Fruit fly (Drosophila melanogaster) whole organism, pupa: ENCODE data around the gene CG7497.
A peak's percentile ranks its signal among the peaks of the same experiment; 100 is the strongest.

Experiments used
- CG10348 ChIP-seq: fragments of 200-800 bp; sonication (Bioruptor generic); IDR thresholded peaks from 2 replicates; pipeline ENCODE4 v1.3.6; 2022; ENCODE audit warnings: missing biosample characterization, missing genetic modification characterization
- CG12605 ChIP-seq: fragments of 200-800 bp; sonication (Bioruptor generic); IDR thresholded peaks from 2 replicates; pipeline ENCODE4 v1.3.6; 2022; ENCODE audit warnings: missing biosample characterization, missing genetic modification characterization
- CG13204 ChIP-seq: fragments of 200-800 bp; sonication (Bioruptor generic); optimal IDR thresholded peaks from 2 replicates; lab custom pipeline; 2018; ENCODE audit warnings: missing biosample characterization, mild to moderate bottlenecking, missing genetic modification characterization, moderate library complexity
- CG14655 ChIP-seq: fragments of 200-800 bp; sonication (Bioruptor generic); optimal IDR thresholded peaks from 3 replicates; lab custom pipeline; 2017; ENCODE audit warnings: mild to moderate bottlenecking, missing biosample characterization, missing genetic modification reagents, missing genetic modification characterization
- CG15710 ChIP-seq: fragments of 200-800 bp; sonication (Bioruptor generic); optimal IDR thresholded peaks from 2 replicates; lab custom pipeline; 2018; ENCODE audit warnings: missing biosample characterization, mild to moderate bottlenecking, missing genetic modification characterization, moderate library complexity
- CG17806 ChIP-seq: fragments of 200-800 bp; sonication (Bioruptor generic); optimal IDR thresholded peaks from 2 replicates; lab custom pipeline; 2018; ENCODE audit warnings: missing biosample characterization, mild to moderate bottlenecking, missing genetic modification characterization, moderate library complexity
- CG32121 ChIP-seq: fragments of 200-800 bp; sonication (Bioruptor generic); IDR thresholded peaks from 2 replicates; pipeline ENCODE4 v1.3.6; 2022; ENCODE audit warnings: missing biosample characterization, missing genetic modification characterization
- CG34367 ChIP-seq: fragments of 200-800 bp; sonication (Bioruptor generic); optimal IDR thresholded peaks from 2 replicates; lab custom pipeline; 2018; ENCODE audit warnings: missing biosample characterization, mild to moderate bottlenecking, missing genetic modification characterization
- CG4496 ChIP-seq: fragments of 200-800 bp; sonication (Bioruptor generic); IDR thresholded peaks from 3 replicates; pipeline ENCODE4 v1.3.6; 2022; ENCODE audit warnings: missing biosample characterization, missing genetic modification characterization
- CG8159 ChIP-seq: fragments of 200-800 bp; sonication (Bioruptor generic); optimal IDR thresholded peaks from 3 replicates; lab custom pipeline; 2018; ENCODE audit warnings: missing biosample characterization, mild to moderate bottlenecking, missing genetic modification characterization, moderate library complexity
- CG8301 ChIP-seq: fragments of 200-800 bp; sonication (Bioruptor generic); optimal IDR thresholded peaks from 2 replicates; lab custom pipeline; 2018; ENCODE audit warnings: missing biosample characterization, mild to moderate bottlenecking, missing genetic modification characterization
- CG9948 ChIP-seq: fragments of 200-800 bp; sonication (Bioruptor generic); optimal IDR thresholded peaks from 2 replicates; lab custom pipeline; 2018; ENCODE audit warnings: missing biosample characterization, mild to moderate bottlenecking, missing genetic modification characterization, moderate library complexity
- D1 ChIP-seq: fragments of 200-800 bp; sonication (Bioruptor generic); optimal IDR thresholded peaks from 2 replicates; lab custom pipeline; 2018; ENCODE audit warnings: missing biosample characterization, mild to moderate bottlenecking, missing genetic modification characterization, moderate library complexity
- EcR ChIP-seq: fragments of 200-800 bp; sonication (Bioruptor generic); optimal IDR thresholded peaks from 3 replicates; lab custom pipeline; 2019; ENCODE audit warnings: missing biosample characterization, missing genetic modification characterization, mild to moderate bottlenecking, moderate library complexity, missing genetic modification reagents
- Ets98B ChIP-seq: fragments of 200-800 bp; sonication (Bioruptor generic); IDR thresholded peaks from 2 replicates; pipeline ENCODE4 v1.3.6; 2022; ENCODE audit warnings: missing biosample characterization, missing genetic modification characterization
- Pif1A ChIP-seq: fragments of 200-800 bp; sonication (Bioruptor generic); optimal IDR thresholded peaks from 3 replicates; lab custom pipeline; 2016; ENCODE audit warnings: missing biosample characterization, missing genetic modification characterization
- Pif1B ChIP-seq: fragments of 200-800 bp; sonication (Bioruptor generic); optimal IDR thresholded peaks from 3 replicates; lab custom pipeline; 2016; ENCODE audit warnings: missing biosample characterization, missing genetic modification characterization
- Snoo ChIP-seq: fragments of 200-800 bp; sonication (Bioruptor generic); optimal IDR thresholded peaks from 3 replicates; lab custom pipeline; 2017; ENCODE audit warnings: missing biosample characterization, mild to moderate bottlenecking, missing genetic modification characterization, inconsistent platforms
- fd96Ca ChIP-seq: fragments of 200-800 bp; sonication (Bioruptor generic); IDR thresholded peaks from 3 replicates; pipeline ENCODE4 v1.3.6; 2022; ENCODE audit warnings: missing biosample characterization, missing genetic modification characterization
- gl ChIP-seq: fragments of 200-800 bp; sonication (Bioruptor generic); optimal IDR thresholded peaks from 2 replicates; lab custom pipeline; 2018; ENCODE audit warnings: missing biosample characterization, mild to moderate bottlenecking, missing genetic modification characterization
- rn ChIP-seq: fragments of 200-800 bp; sonication (Bioruptor generic); IDR thresholded peaks from 2 replicates; pipeline ENCODE4 v1.3.6; 2022; ENCODE audit warnings: missing biosample characterization, missing genetic modification characterization

The CG7497 gene

dm6 chr3L:17590049-17590448 lies 43.2 kb upstream of the CG7497 start:
- peak; percentile 41 for TF ChIP-seq CG14655 (GFP tag; lab: Kevin White, UChicago)
- no peak for TF ChIP-seq CG12605 (GFP tag; lab: Robert Waterston, UW)
- TF ChIP-seq Ets98B (GFP tag; lab: Robert Waterston, UW): no peak
- peak; percentile 22 for TF ChIP-seq CG15710
- peak; percentile 29 for TF ChIP-seq CG8301 (tag; lab: Kevin White, UChicago)
- peak; percentile 18 for TF ChIP-seq CG34367 (tag; lab: Kevin White, UChicago)
- no peak for TF ChIP-seq fd96Ca (GFP tag; lab: Robert Waterston, UW)
- peak; percentile 45 for TF ChIP-seq CG17806 (tag; lab: Kevin White, UChicago)
- no peak for TF ChIP-seq CG32121
- TF ChIP-seq CG10348 (GFP tag; lab: Robert Waterston, UW): no peak
- no peak for TF ChIP-seq rn (GFP tag; lab: Robert Waterston, UW)
- no peak for TF ChIP-seq CG4496
- peak; percentile 59 for TF ChIP-seq CG8159 (tag; lab: Kevin White, UChicago)
- TF ChIP-seq gl (tag; lab: Kevin White, UChicago): peak; percentile 19
- TF ChIP-seq CG13204 (GFP tag; lab: Kevin White, UChicago): no peak
- no peak for TF ChIP-seq Pif1A (GFP tag; lab: Kevin White, UChicago)
- TF ChIP-seq CG9948 (tag; lab: Kevin White, UChicago): peak; percentile 50

DNA sequence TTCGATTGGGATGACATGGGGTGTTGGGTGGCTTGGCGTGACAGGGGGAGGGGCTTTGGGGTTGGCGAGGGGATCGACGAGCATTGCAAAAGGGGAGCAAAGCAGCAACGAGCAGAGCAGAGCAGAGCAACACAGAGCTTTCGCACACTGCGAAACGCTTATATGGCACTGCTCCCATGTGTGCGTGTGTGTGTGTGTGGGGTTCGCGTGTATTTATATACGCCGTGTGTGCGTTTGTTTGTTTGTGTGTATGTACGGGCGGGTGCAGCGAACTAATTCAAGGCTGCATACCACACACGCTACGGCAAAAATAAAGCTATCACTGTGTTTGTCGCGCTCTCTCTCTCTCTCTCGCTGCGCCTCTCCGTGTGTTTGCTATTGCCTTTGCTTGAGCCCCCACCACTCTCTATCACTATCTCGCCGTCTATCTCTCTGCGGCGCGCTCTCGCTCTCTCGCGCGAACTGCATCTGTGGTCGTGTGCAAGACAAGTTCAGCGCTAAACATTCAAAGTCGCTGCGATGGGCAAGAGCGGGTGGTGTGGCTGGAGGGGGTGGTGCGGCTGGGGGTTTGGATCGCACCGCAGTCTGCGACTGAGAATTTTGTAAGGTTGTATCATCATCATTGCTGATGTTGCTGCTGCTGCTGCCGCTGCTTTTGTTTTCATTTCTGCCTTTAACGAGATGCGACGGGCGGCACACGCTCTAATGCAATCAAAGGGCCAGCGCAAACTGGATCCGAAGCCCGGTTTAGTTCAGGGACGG lies 42.6 kb upstream of the CG7497 start:
- no peak for TF ChIP-seq CG15710
- no peak for TF ChIP-seq CG34367 (tag; lab: Kevin White, UChicago)
- peak; percentile 100 for TF ChIP-seq EcR (GFP tag; lab: Kevin White, UChicago)
- peak; percentile 15; the same call in 1 of the 2 replicates for TF ChIP-seq CG12605 (GFP tag; lab: Robert Waterston, UW)
- TF ChIP-seq CG4496: peak; percentile 68; the same call in 2 of the 3 replicates
- TF ChIP-seq Pif1B (GFP tag; lab: Kevin White, UChicago): no peak
- TF ChIP-seq fd96Ca (GFP tag; lab: Robert Waterston, UW): peak; percentile 54; the same call in 1 of the 3 replicates
- TF ChIP-seq rn (GFP tag; lab: Robert Waterston, UW): no peak
- peak; percentile 70; the same call in 1 of the 2 replicates for TF ChIP-seq Ets98B (GFP tag; lab: Robert Waterston, UW)
- no peak for TF ChIP-seq CG17806 (tag; lab: Kevin White, UChicago)
- no peak for TF ChIP-seq CG8301 (tag; lab: Kevin White, UChicago)
- no peak for TF ChIP-seq Pif1A (GFP tag; lab: Kevin White, UChicago)
- TF ChIP-seq CG8159 (tag; lab: Kevin White, UChicago): no peak
- TF ChIP-seq CG10348 (GFP tag; lab: Robert Waterston, UW): no peak
- TF ChIP-seq gl (tag; lab: Kevin White, UChicago): no peak
- peak; percentile 66; the same call in 1 of the 2 replicates for TF ChIP-seq CG32121
- TF ChIP-seq Snoo (tag; lab: Kevin White, UChicago): peak; percentile 23
- no peak for TF ChIP-seq D1
- TF ChIP-seq CG9948 (tag; lab: Kevin White, UChicago): no peak
- no peak for TF ChIP-seq CG14655 (GFP tag; lab: Kevin White, UChicago)
- TF ChIP-seq CG13204 (GFP tag; lab: Kevin White, UChicago): peak; percentile 97
- TF ChIP-seq, all 21 proteins: peak for 8

DNA sequence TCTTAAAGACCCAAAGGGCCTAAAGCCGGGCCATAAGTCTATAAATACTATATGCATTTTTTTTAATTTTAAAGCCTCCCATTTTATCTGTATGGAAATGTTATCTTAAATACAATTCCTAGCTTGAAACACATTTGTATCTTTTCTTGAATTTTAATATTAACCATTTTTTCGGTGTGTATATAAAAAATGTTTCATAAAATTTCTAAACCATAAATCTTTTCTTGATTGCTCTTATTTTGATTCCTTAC lies 42.1 kb upstream of the CG7497 start:
- TF ChIP-seq D1 (peak; percentile 58), CG9948 (tag; lab: Kevin White, UChicago) (peak; percentile 42), EcR (GFP tag; lab: Kevin White, UChicago) (no peak), CG8159 (tag; lab: Kevin White, UChicago) (peak; percentile 55), CG15710 (peak; percentile 6), CG17806 (tag; lab: Kevin White, UChicago) (peak; percentile 19), CG34367 (tag; lab: Kevin White, UChicago) (no peak)
- TF ChIP-seq, all 21 proteins: peak for 5

- TF ChIP-seq D1 (no peak), CG13204 (GFP tag; lab: Kevin White, UChicago) (peak; percentile 34), Pif1B (GFP tag; lab: Kevin White, UChicago) (no peak), CG8301 (tag; lab: Kevin White, UChicago) (no peak), CG12605 (GFP tag; lab: Robert Waterston, UW) (no peak), CG4496 (0 out of 3 replicates have a peak, but pooled peaks have one; percentile 31), CG15710 (no peak), CG9948 (tag; lab: Kevin White, UChicago) (no peak), rn (GFP tag; lab: Robert Waterston, UW) (no peak), CG32121 (peak; percentile 65), CG17806 (tag; lab: Kevin White, UChicago) (no peak), CG8159 (tag; lab: Kevin White, UChicago) (no peak), Snoo (tag; lab: Kevin White, UChicago) (no peak), Pif1A (GFP tag; lab: Kevin White, UChicago) (no peak), CG14655 (GFP tag; lab: Kevin White, UChicago) (no peak), Ets98B (GFP tag; lab: Robert Waterston, UW) (peak; percentile 27; the same call in 1 of the 2 replicates), fd96Ca (GFP tag; lab: Robert Waterston, UW) (peak; percentile 52; the same call in 1 of the 3 replicates), EcR (GFP tag; lab: Kevin White, UChicago) (no peak)
These were observed 40.1 kb upstream of the CG7497 start for dm6 chr3L:17593174-17593573.

DNA sequence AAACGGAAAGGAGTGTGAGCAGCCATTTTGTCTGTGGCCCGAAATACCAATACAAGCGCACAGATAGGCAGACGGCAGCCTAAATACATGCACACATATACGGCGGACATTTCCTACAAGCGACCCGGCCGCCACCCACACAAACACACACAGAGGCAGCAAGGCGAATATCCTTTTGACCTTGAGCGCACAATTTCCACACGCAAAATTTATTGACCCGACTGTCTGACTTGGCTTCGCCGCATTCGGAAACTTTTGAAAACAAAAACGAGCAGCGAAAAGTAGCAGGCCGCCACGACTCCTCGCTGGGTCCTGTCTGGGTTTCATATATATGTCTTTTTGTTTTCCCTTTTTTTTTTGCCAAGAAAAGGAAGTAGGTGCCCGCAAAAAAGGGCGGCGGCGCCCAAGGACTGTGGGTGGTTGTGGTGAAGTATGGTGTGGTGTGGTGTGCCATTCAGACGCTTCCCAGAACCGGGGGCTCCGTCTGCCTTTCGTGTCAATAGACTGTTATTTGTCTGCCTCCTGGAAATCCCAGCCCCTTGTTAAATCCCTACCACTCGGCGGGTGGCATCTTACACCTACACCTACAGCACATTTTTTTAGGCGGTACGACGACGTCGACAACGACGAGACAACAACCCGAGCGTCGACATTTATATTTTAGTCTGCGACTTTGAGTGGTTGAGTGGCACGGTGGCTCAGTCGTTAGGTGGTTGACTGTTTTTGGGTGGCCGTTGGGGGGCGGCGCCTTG lies 37.3 kb upstream of the CG7497 start:
- TF ChIP-seq CG12605 (GFP tag; lab: Robert Waterston, UW) (no peak), CG10348 (GFP tag; lab: Robert Waterston, UW) (no peak), EcR (GFP tag; lab: Kevin White, UChicago) (peak; percentile 32), CG13204 (GFP tag; lab: Kevin White, UChicago) (peak; percentile 53), CG14655 (GFP tag; lab: Kevin White, UChicago) (no peak), CG17806 (tag; lab: Kevin White, UChicago) (no peak), CG8159 (tag; lab: Kevin White, UChicago) (no peak)
- TF ChIP-seq, all 21 proteins: peak for 2
